Fruit fly (Drosophila melanogaster) whole organism, wandering third instar larva: ENCODE results near the gene EMC3.

Experiments used
- CG32264 ChIP-seq: fragments of 200-800 bp; sonication (Bioruptor generic); optimal IDR thresholded peaks from 2 replicates; lab custom pipeline; 2016; ENCODE audit warnings: missing biosample characterization, missing genetic modification characterization
- fru ChIP-seq: fragments of 200-800 bp; sonication (Bioruptor generic); optimal IDR thresholded peaks from 3 replicates; lab custom pipeline; 2016; ENCODE audit warnings: missing biosample characterization, mild to moderate bottlenecking, missing genetic modification characterization
- lola ChIP-seq: fragments of >200 bp; optimal IDR thresholded peaks from 2 replicates; lab custom pipeline; 2017; ENCODE audit warnings: missing biosample characterization, missing genetic modification characterization

dm6 chr2L:10769708-10770107, 37.5 kb upstream of the EMC3 start, which contains the start of gene CG6724:
- TF ChIP-seq lola (GFP tag; lab: Kevin White, UChicago) (no peak), fru (GFP tag; lab: Kevin White, UChicago) (no peak), CG32264 (GFP tag; lab: Kevin White, UChicago) (no peak)
